Fruit fly (Drosophila melanogaster) whole organism, pupa: ENCODE results near the gene Irk3.

Experiments used
- CG10348 ChIP-seq: fragments of 200-800 bp; sonication (Bioruptor generic); IDR thresholded peaks from 2 replicates; pipeline ENCODE4 v1.3.6; 2022; ENCODE audit warnings: missing biosample characterization, missing genetic modification characterization
- CG34367 ChIP-seq: fragments of 200-800 bp; sonication (Bioruptor generic); optimal IDR thresholded peaks from 2 replicates; lab custom pipeline; 2018; ENCODE audit warnings: missing biosample characterization, mild to moderate bottlenecking, missing genetic modification characterization
- CG4496 ChIP-seq: fragments of 200-800 bp; sonication (Bioruptor generic); IDR thresholded peaks from 3 replicates; pipeline ENCODE4 v1.3.6; 2022; ENCODE audit warnings: missing biosample characterization, missing genetic modification characterization
- CG9948 ChIP-seq: fragments of 200-800 bp; sonication (Bioruptor generic); optimal IDR thresholded peaks from 2 replicates; lab custom pipeline; 2018; ENCODE audit warnings: missing biosample characterization, mild to moderate bottlenecking, missing genetic modification characterization, moderate library complexity
- EcR ChIP-seq: fragments of 200-800 bp; sonication (Bioruptor generic); optimal IDR thresholded peaks from 3 replicates; lab custom pipeline; 2019; ENCODE audit warnings: missing biosample characterization, missing genetic modification characterization, mild to moderate bottlenecking, moderate library complexity, missing genetic modification reagents
- Ets98B ChIP-seq: fragments of 200-800 bp; sonication (Bioruptor generic); IDR thresholded peaks from 2 replicates; pipeline ENCODE4 v1.3.6; 2022; ENCODE audit warnings: missing biosample characterization, missing genetic modification characterization
- Snoo ChIP-seq: fragments of 200-800 bp; sonication (Bioruptor generic); optimal IDR thresholded peaks from 3 replicates; lab custom pipeline; 2017; ENCODE audit warnings: missing biosample characterization, mild to moderate bottlenecking, missing genetic modification characterization, inconsistent platforms
- fd96Ca ChIP-seq: fragments of 200-800 bp; sonication (Bioruptor generic); IDR thresholded peaks from 3 replicates; pipeline ENCODE4 v1.3.6; 2022; ENCODE audit warnings: missing biosample characterization, missing genetic modification characterization

DNA sequence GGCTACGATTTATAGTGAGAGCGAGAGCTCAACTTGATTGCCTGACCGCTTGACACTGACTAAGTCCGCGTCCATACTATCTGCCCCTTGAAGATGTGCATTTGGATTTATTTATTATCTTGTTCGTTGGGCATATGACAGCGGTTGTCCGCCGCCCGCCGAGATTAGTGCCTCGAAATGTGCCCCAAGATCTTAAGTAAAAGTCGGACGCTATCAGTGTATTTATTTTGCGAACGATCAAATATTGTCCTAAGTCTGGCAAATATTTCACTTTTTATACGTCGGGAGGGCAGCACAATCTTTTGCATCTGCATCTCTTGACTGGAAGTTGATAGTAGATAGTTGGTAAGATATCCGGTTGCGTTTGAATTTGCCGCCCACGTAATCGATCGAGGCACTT, at the start of gene Irk3:
- TF ChIP-seq Ets98B: no peak
- TF ChIP-seq CG9948 (tag; lab: Kevin White, UChicago): no peak
- TF ChIP-seq CG4496 (GFP tag; lab: Robert Waterston, UW): no peak
- TF ChIP-seq Snoo (tag; lab: Kevin White, UChicago): no peak
- TF ChIP-seq CG34367 (tag; lab: Kevin White, UChicago): no peak
- no peak for TF ChIP-seq fd96Ca (GFP tag; lab: Robert Waterston, UW)
- no peak for TF ChIP-seq CG10348
- TF ChIP-seq EcR (GFP tag; lab: Kevin White, UChicago): no peak
